Fruit fly (Drosophila melanogaster): ENCODE measurements around the gene nht.

Gene nht

DNA sequence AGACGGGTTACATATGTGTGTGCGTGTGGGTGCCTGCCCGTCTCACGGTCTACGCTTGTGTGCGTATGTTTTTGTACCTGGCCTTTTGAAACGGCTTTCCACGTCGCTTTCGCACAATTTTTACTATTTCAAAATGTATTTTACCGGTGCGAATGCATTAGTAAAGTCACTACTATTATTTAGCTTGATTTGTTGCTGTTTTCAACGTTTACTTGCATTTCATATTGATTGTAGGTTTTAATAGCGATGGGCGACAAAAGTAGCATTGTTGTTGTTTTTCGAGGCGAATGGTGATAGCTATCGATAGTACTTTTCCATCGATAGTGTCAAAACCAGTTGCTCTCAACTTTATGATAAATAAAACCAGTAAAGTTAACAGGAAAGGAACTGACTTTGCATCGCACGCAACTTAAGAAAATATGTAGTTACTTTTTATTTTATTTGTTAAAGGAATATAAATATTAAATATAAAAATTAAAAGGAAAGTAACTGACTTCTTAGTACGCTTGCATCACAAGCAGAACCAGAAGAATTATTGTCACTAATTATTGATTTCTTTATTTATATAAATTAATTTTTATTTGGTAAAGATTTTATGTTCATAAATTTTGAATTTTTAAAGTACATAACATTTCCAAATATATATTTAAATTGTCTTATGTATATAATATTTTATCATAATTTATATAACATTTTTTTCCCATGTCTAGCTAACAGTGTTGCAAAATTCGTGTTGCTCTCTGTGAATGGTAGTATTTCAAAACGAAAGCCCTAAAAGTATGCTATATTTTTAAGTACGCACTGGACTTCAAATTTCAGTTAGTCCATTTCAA is 46.7 kb downstream of the nht start, which contains the start of gene Cul3 (continued):
- no peak for TF ChIP-seq Ravus (GFP tag; IDR thresholded peaks at IDR 0.05)
- TF ChIP-seq pum (GFP tag; optimal IDR thresholded peaks at IDR 0.05): no peak
- TF ChIP-seq Bgb (GFP tag; IDR thresholded peaks at IDR 0.05; ENCODE audit: partially characterized antibody): peak; percentile 76
- no peak for TF ChIP-seq Ets97D (GFP tag; optimal IDR thresholded peaks at IDR 0.05)
- TF ChIP-seq pnt (GFP tag; optimal IDR thresholded peaks at IDR 0.05): no peak
- no peak for TF ChIP-seq Rx (GFP tag; IDR thresholded peaks at IDR 0.05)
- TF ChIP-seq kay (GFP tag; optimal IDR thresholded peaks at IDR 0.05): no peak
- peak; percentile 58; the same call in 2 of the 3 replicates for TF ChIP-seq zen2 (GFP tag; IDR thresholded peaks at IDR 0.05; ENCODE audit: partially characterized antibody)
- peak; percentile 37 for TF ChIP-seq CG6272 (GFP tag; IDR thresholded peaks at IDR 0.05)
- peak; percentile 11 for TF ChIP-seq CG15696 (tag; optimal IDR thresholded peaks at IDR 0.05)
- TF ChIP-seq HHEX (GFP tag; optimal IDR thresholded peaks at IDR 0.05): no peak
- no peak for TF ChIP-seq CG6854 (GFP tag; optimal IDR thresholded peaks at IDR 0.05)
- TF ChIP-seq CG15011 (GFP tag; optimal IDR thresholded peaks at IDR 0.05): no peak
- no peak for TF ChIP-seq NC2α (GFP tag; optimal IDR thresholded peaks at IDR 0.05)
- peak; percentile 2 for TF ChIP-seq CG9797 (GFP tag; optimal IDR thresholded peaks at IDR 0.05)
- TF ChIP-seq hkb (optimal IDR thresholded peaks at IDR 0.05): no peak
- no peak for TF ChIP-seq hkb (GFP tag; IDR thresholded peaks at IDR 0.05)
- peak; percentile 79 for TF ChIP-seq Aef1 (GFP tag; IDR thresholded peaks at IDR 0.05)
- TF ChIP-seq tap (tag; optimal IDR thresholded peaks at IDR 0.05): no peak
- TF ChIP-seq CG1603 (tag; optimal IDR thresholded peaks at IDR 0.05): peak; percentile 25
- peak; percentile 1 for TF ChIP-seq Ssrp (tag; optimal IDR thresholded peaks at IDR 0.05)
- peak; percentile 48 for TF ChIP-seq CG8478 (optimal IDR thresholded peaks at IDR 0.05)
- TF ChIP-seq CG34422 (GFP tag; IDR thresholded peaks at IDR 0.05): peak; percentile 35; the same call in 1 of the 3 replicates
- no peak for TF ChIP-seq mam (GFP tag; optimal IDR thresholded peaks at IDR 0.05)
- TF ChIP-seq Dref (GFP tag; IDR thresholded peaks at IDR 0.05): peak; percentile 70
- TF ChIP-seq CG33213 (GFP tag; optimal IDR thresholded peaks at IDR 0.05): no peak
- TF ChIP-seq tin (GFP tag; optimal IDR thresholded peaks at IDR 0.05): no peak
- no peak for TF ChIP-seq CG8388 (GFP tag; optimal IDR thresholded peaks at IDR 0.05)
- TF ChIP-seq Tbp (GFP tag; optimal IDR thresholded peaks at IDR 0.05): no peak
- peak; percentile 72 for TF ChIP-seq unc-4 (GFP tag; IDR thresholded peaks at IDR 0.05; ENCODE audit: partially characterized antibody)
- peak; percentile 52 for TF ChIP-seq Nf-YC (tag; optimal IDR thresholded peaks at IDR 0.05)
- no peak for TF ChIP-seq bsh (GFP tag; optimal IDR thresholded peaks at IDR 0.05)
- TF ChIP-seq ara (GFP tag; IDR thresholded peaks at IDR 0.05): no peak
- no peak for TF ChIP-seq slou (GFP tag; optimal IDR thresholded peaks at IDR 0.05)
- no peak for TF ChIP-seq CG5180 (GFP tag; optimal IDR thresholded peaks at IDR 0.05)
- no peak for TF ChIP-seq CG11398 (GFP tag; optimal IDR thresholded peaks at IDR 0.05)
- TF ChIP-seq HLHmδ (GFP tag; optimal IDR thresholded peaks at IDR 0.05): no peak
- TF ChIP-seq GATAe (GFP tag; conservative IDR thresholded peaks at IDR 0.05): no peak
- no peak for TF ChIP-seq CG1832 (GFP tag; optimal IDR thresholded peaks at IDR 0.05)
- peak; percentile 75 for TF ChIP-seq inv (GFP tag; IDR thresholded peaks at IDR 0.05; ENCODE audit: partially characterized antibody)
- TF ChIP-seq CG3995 (GFP tag; optimal IDR thresholded peaks at IDR 0.05): no peak
- no peak for TF ChIP-seq ac (GFP tag; optimal IDR thresholded peaks at IDR 0.05)
- peak; percentile 29; the same call in 1 of the 2 replicates for TF ChIP-seq CG9932 (GFP tag; IDR thresholded peaks at IDR 0.05)
- peak; percentile 66; the same call in 2 of the 3 replicates for TF ChIP-seq CG7963 (GFP tag; IDR thresholded peaks at IDR 0.05; ENCODE audit: partially characterized antibody)
- no peak for TF ChIP-seq E2f1 (GFP tag; IDR thresholded peaks at IDR 0.05)
- peak; percentile 43 for TF ChIP-seq dmrt11E (tag; optimal IDR thresholded peaks at IDR 0.05)
- TF ChIP-seq CG9817 (tag; optimal IDR thresholded peaks at IDR 0.05): peak; percentile 38
- peak; percentile 35 for TF ChIP-seq pzg (GFP tag; optimal IDR thresholded peaks at IDR 0.05)
- no peak for TF ChIP-seq luna (GFP tag; optimal IDR thresholded peaks at IDR 0.05)
- TF ChIP-seq CG17802 (tag; optimal IDR thresholded peaks at IDR 0.05): no peak

All from whole organism, embryonic.